Worm (Caenorhabditis elegans): Measurements from ENCODE around the gene abts-4.
A peak's percentile ranks its signal among the peaks of the same experiment; 100 is the strongest.

abts-4 gene

DNA sequence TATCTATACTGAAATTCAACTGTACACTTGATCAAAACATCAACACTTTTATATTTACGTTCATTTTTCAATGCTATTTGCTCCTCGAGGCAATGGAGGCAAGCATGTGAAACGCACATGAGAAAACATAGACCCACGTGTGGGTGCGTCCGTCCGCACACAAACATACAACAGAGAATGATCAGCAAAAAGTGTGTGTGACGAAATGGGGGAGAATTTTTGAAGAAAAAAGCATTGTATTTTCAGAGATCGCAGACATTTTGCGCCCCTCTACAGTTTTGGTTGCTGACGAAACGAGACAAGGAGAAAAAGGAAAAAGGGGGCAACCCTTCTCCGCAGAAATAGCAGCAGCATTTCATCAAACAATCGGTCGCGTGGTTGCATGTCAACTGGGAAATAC lies 11.4 kb downstream of the abts-4 start (continued):
- TF ChIP-seq lin-39 (tag; optimal IDR thresholded peaks at IDR 0.05) (no peak), ztf-4 (tag; optimal IDR thresholded peaks at IDR 0.05) (peak; percentile 72), hlh-4 (tag; optimal IDR thresholded peaks at IDR 0.05) (no peak), nhr-77 (tag; optimal IDR thresholded peaks at IDR 0.05) (peak; percentile 93), ceh-88 (GFP tag; IDR thresholded peaks at IDR 0.05) (peak; percentile 80), elt-3 (tag; optimal IDR thresholded peaks at IDR 0.05) (peak in 4 of 6 experiments; percentile 36 to 93 (median 76)), unc-86 (tag; optimal IDR thresholded peaks at IDR 0.05) (peak; percentile 6), elt-2 (tag; optimal IDR thresholded peaks at IDR 0.05) (peak; percentile 93), vab-15 (tag; optimal IDR thresholded peaks at IDR 0.05) (no peak), nhr-28 (tag; optimal IDR thresholded peaks at IDR 0.05) (peak; percentile 20), mef-2 (tag; optimal IDR thresholded peaks at IDR 0.05) (peak; percentile 26), C04F5.9 (tag; optimal IDR thresholded peaks at IDR 0.05) (no peak), irx-1 (tag; optimal IDR thresholded peaks at IDR 0.05) (peak; percentile 89), C16A3.4 (tag; optimal IDR thresholded peaks at IDR 0.05) (peak; percentile 84), fos-1 (tag; optimal IDR thresholded peaks at IDR 0.05) (peak; percentile 75), grh-1 (GFP tag; IDR thresholded peaks at IDR 0.05) (peak; percentile 85), nhr-90 (tag; optimal IDR thresholded peaks at IDR 0.05; ENCODE audit: poor library complexity) (peak; percentile 93), lin-15B (tag; optimal IDR thresholded peaks at IDR 0.05) (no peak), nhr-84 (tag; optimal IDR thresholded peaks at IDR 0.05) (no peak), zip-4 (GFP tag; optimal IDR thresholded peaks at IDR 0.05) (peak; percentile 87), lsy-2 (tag; optimal IDR thresholded peaks at IDR 0.05) (peak; percentile 66 to 88), mdl-1 (tag; optimal IDR thresholded peaks at IDR 0.05) (peak in 1 of 2 experiments; percentile 99), lin-13 (GFP tag; optimal IDR thresholded peaks at IDR 0.05) (peak; percentile 62), rnt-1 (tag; optimal IDR thresholded peaks at IDR 0.05) (peak; percentile 86), mep-1 (tag; optimal IDR thresholded peaks at IDR 0.05) (peak; percentile 85), nhr-11 (tag; optimal IDR thresholded peaks at IDR 0.05) (peak; percentile 14), nhr-47 (tag; optimal IDR thresholded peaks at IDR 0.05) (peak; percentile 87), nhr-71 (tag; optimal IDR thresholded peaks at IDR 0.05) (peak; percentile 98), ceh-8 (GFP tag; optimal IDR thresholded peaks at IDR 0.05) (peak; percentile 42), efl-1 (optimal IDR thresholded peaks at IDR 0.05) (peak; percentile 45 to 47), efl-1 (GFP tag; optimal IDR thresholded peaks at IDR 0.05 in 1 of 2) (peak; percentile 14 to 86), snu-23 (GFP tag; optimal IDR thresholded peaks at IDR 0.05) (peak; percentile 94), C34B4.2 (tag; optimal IDR thresholded peaks at IDR 0.05) (no peak), pqm-1 (tag; optimal IDR thresholded peaks at IDR 0.05) (no peak), fkh-10 (GFP tag; optimal IDR thresholded peaks at IDR 0.05) (peak; percentile 42), swsn-7 (tag; optimal IDR thresholded peaks at IDR 0.05) (peak; percentile 90), mab-9 (GFP tag; IDR thresholded peaks at IDR 0.05) (no peak), tbx-2 (tag; optimal IDR thresholded peaks at IDR 0.05) (peak; percentile 93), ceh-82 (tag; optimal IDR thresholded peaks at IDR 0.05) (peak; percentile 40 to 65 (median 57)), ztf-11 (tag; optimal IDR thresholded peaks at IDR 0.05) (no peak), nhr-12 (tag; optimal IDR thresholded peaks at IDR 0.05) (no peak), dpl-1 (GFP tag; optimal IDR thresholded peaks at IDR 0.05) (peak; percentile 37 to 60 (median 58)), nhr-19 (GFP tag; conservative IDR thresholded peaks at IDR 0.05) (peak; percentile 97), blmp-1 (tag; optimal IDR thresholded peaks at IDR 0.05) (peak; percentile 91), egl-13 (tag; optimal IDR thresholded peaks at IDR 0.05) (peak; percentile 24), skn-1 (tag; optimal IDR thresholded peaks at IDR 0.05) (peak; percentile 80), zag-1 (tag; optimal IDR thresholded peaks at IDR 0.05) (no peak), jun-1 (tag; optimal IDR thresholded peaks at IDR 0.05) (peak; percentile 91), efl-3 (GFP tag; optimal IDR thresholded peaks at IDR 0.05) (peak; percentile 50), hpl-2 (GFP tag; optimal IDR thresholded peaks at IDR 0.05) (peak; percentile 73)
